Worm (Caenorhabditis elegans): ENCODE results near the gene pnc-2.

DNA sequence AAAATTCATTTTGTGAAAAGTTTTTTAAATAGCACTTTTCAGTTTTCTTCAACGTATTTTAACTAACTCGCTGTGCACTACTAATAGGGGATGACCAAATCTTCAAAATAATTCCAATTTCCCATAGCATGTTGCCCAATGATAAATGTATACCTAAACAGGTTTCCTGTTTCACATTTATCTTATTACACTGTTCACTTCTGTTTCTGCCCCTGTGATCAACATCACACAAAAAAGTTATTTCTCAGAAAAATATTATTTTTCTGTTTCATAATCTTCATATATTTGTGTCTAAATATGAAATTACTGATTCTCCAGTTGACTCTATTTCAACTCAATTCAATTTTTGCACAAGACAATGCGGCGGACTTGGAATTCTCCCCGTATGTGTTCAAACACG is 41.0 kb upstream of the pnc-2 start, which contains the start of gene Y41E3.22:
- TF ChIP-seq ama-1 (optimal IDR thresholded peaks at IDR 0.05) (no peak), snpc-4 (tag; optimal IDR thresholded peaks at IDR 0.05) (no peak), ZK546.5 (tag; optimal IDR thresholded peaks at IDR 0.05) (no peak), zag-1 (tag; optimal IDR thresholded peaks at IDR 0.05) (no peak), mdl-1 (tag; optimal IDR thresholded peaks at IDR 0.05) (no peak), mab-5 (tag; optimal IDR thresholded peaks at IDR 0.05) (no peak), dmd-4 (tag; optimal IDR thresholded peaks at IDR 0.05) (no peak), lin-13 (GFP tag; optimal IDR thresholded peaks at IDR 0.05) (no peak), fos-1 (tag; optimal IDR thresholded peaks at IDR 0.05) (no peak), C34F6.9 (tag; optimal IDR thresholded peaks at IDR 0.05) (no peak), gmeb-1 (tag; optimal IDR thresholded peaks at IDR 0.05) (no peak)
